Worm (Caenorhabditis elegans): Measurements from ENCODE around the gene sre-45.

DNA sequence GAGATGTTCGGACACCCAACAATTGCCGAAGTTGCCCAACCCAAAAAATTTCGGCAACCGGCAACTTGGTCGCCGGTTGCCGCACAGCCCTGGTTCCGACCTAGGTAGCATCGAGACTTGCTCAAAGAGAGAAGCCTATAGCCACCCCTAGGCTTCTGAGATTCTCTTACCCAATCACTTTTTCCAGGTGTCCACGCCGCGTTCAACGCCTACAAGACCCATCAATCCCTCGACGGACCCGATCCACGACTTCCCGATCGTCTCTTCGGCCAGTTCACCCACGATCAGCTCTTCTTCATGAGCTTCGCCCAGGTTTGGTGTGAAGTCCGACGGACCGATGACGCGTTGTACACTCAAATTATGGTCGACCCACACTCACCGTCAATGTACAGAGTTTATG lies 1.9 kb upstream of the sre-45 start:
- TF ChIP-seq tab-1 (GFP tag; IDR thresholded peaks at IDR 0.05) = no peak
- no peak for TF ChIP-seq ref-1 (GFP tag; conservative IDR thresholded peaks at IDR 0.05)
- no peak for TF ChIP-seq flt-1 (GFP tag; IDR thresholded peaks at IDR 0.05)
- TF ChIP-seq T22C8.4 (GFP tag; IDR thresholded peaks at IDR 0.05) = no peak
- TF ChIP-seq klf-2 (GFP tag; conservative IDR thresholded peaks at IDR 0.05) = no peak
